Fruit fly (Drosophila melanogaster) whole organism, embryonic: Measurements from ENCODE around the gene Sirt4.

Experiments used
- BEAF-32 ChIP-seq: fragments of 200-800 bp; sonication (Bioruptor generic); optimal IDR thresholded peaks from 3 replicates; lab custom pipeline; 2017; ENCODE audit warnings: missing biosample characterization, missing genetic modification characterization, mild to moderate bottlenecking, moderate library complexity, missing genetic modification reagents
- CG10267 ChIP-seq: fragments of 200-800 bp; sonication (Bioruptor generic); optimal IDR thresholded peaks from 2 replicates; lab custom pipeline; 2018; ENCODE audit warnings: missing biosample characterization, mild to moderate bottlenecking, missing genetic modification characterization, moderate library complexity
- CG11456 ChIP-seq: fragments of 200-800 bp; sonication (Bioruptor generic); IDR thresholded peaks from 3 replicates; pipeline ENCODE4 v1.3.6; 2022; ENCODE audit warnings: missing biosample characterization, missing genetic modification characterization
- CG13287 ChIP-seq: fragments of 200-800 bp; sonication (Bioruptor generic); IDR thresholded peaks from 2 replicates; pipeline ENCODE4 v1.3.6; 2022; ENCODE audit warnings: missing biosample characterization, missing genetic modification characterization; ENCODE audit not compliant: partially characterized antibody
- CG14860 ChIP-seq: fragments of 200-800 bp; sonication (Bioruptor generic); IDR thresholded peaks from 3 replicates; pipeline ENCODE4 v1.3.6; 2022; ENCODE audit warnings: missing biosample characterization, missing genetic modification characterization; ENCODE audit not compliant: partially characterized antibody
- CG2129 ChIP-seq: fragments of 200-800 bp; sonication (Bioruptor generic); IDR thresholded peaks from 2 replicates; pipeline ENCODE4 v1.3.6; 2022; ENCODE audit warnings: missing biosample characterization, missing genetic modification characterization; ENCODE audit not compliant: partially characterized antibody
- CG30020 ChIP-seq: fragments of 200-800 bp; optimal IDR thresholded peaks from 2 replicates; lab custom pipeline; 2019; ENCODE audit warnings: missing biosample characterization, mild to moderate bottlenecking, missing genetic modification characterization, moderate library complexity
- CG31441 ChIP-seq: fragments of 200-800 bp; sonication (Bioruptor generic); IDR thresholded peaks from 2 replicates; pipeline ENCODE4 v1.3.6; 2022; ENCODE audit warnings: missing biosample characterization, missing genetic modification characterization
- CG34224 ChIP-seq: fragments of 200-800 bp; sonication (Bioruptor generic); IDR thresholded peaks from 3 replicates; pipeline ENCODE4 v1.3.6; 2022; ENCODE audit warnings: missing biosample characterization, missing genetic modification characterization; ENCODE audit not compliant: partially characterized antibody
- CG42726 ChIP-seq: fragments of 200-800 bp; sonication (Bioruptor generic); IDR thresholded peaks from 2 replicates; pipeline ENCODE4 v1.3.6; 2022; ENCODE audit warnings: missing biosample characterization, missing genetic modification characterization; ENCODE audit not compliant: partially characterized antibody
- CG6272 ChIP-seq: fragments of 200-800 bp; sonication (Bioruptor generic); IDR thresholded peaks from 2 replicates; pipeline ENCODE4 v1.3.6; 2022; ENCODE audit warnings: missing biosample characterization, missing genetic modification characterization
- CG7963 ChIP-seq: fragments of 200-800 bp; sonication (Bioruptor generic); IDR thresholded peaks from 3 replicates; pipeline ENCODE4 v1.3.6; 2022; ENCODE audit warnings: missing biosample characterization, missing genetic modification characterization; ENCODE audit not compliant: partially characterized antibody
- Chrac-16 ChIP-seq: fragments of 200-800 bp; sonication (Bioruptor generic); optimal IDR thresholded peaks from 3 replicates; lab custom pipeline; 2016; ENCODE audit warnings: missing biosample characterization, missing genetic modification characterization
- D19A ChIP-seq: fragments of 200-800 bp; optimal IDR thresholded peaks from 3 replicates; lab custom pipeline; 2019; ENCODE audit warnings: missing biosample characterization, mild to moderate bottlenecking, missing genetic modification characterization, moderate library complexity
- Dref ChIP-seq: fragments of 200-800 bp; sonication (Bioruptor generic); IDR thresholded peaks from 2 replicates; pipeline ENCODE4 v1.3.6; 2022; ENCODE audit warnings: missing biosample characterization, missing genetic modification characterization
- E2f2 ChIP-seq: fragments of 200-800 bp; sonication (Bioruptor generic); IDR thresholded peaks from 2 replicates; pipeline ENCODE4 v1.3.6; 2022; ENCODE audit warnings: missing biosample characterization, missing genetic modification characterization
- HLH4C ChIP-seq: fragments of 200-800 bp; sonication (Bioruptor generic); IDR thresholded peaks from 3 replicates; pipeline ENCODE4 v1.3.6; 2022; ENCODE audit warnings: missing biosample characterization, missing genetic modification characterization; ENCODE audit not compliant: partially characterized antibody
- MBD-R2 ChIP-seq: fragments of 200-800 bp; sonication (Bioruptor generic); IDR thresholded peaks from 2 replicates; pipeline ENCODE4 v1.3.6; 2022; ENCODE audit warnings: missing biosample characterization, missing genetic modification characterization
- MESR4 ChIP-seq: fragments of 200-800 bp; sonication (Bioruptor generic); optimal IDR thresholded peaks from 2 replicates; lab custom pipeline; 2018; ENCODE audit warnings: missing biosample characterization, mild to moderate bottlenecking, missing genetic modification characterization, moderate library complexity
- Myb ChIP-seq: fragments of 200-800 bp; sonication (Bioruptor generic); optimal IDR thresholded peaks from 2 replicates; lab custom pipeline; 2016; ENCODE audit warnings: missing biosample characterization, missing genetic modification characterization
- ash1 ChIP-seq: fragments of 200-800 bp; sonication (Bioruptor generic); optimal IDR thresholded peaks from 2 replicates; lab custom pipeline; 2018; ENCODE audit warnings: missing biosample characterization, mild to moderate bottlenecking, missing genetic modification characterization
- ato ChIP-seq: fragments of 200-800 bp; sonication (Bioruptor generic); IDR thresholded peaks from 2 replicates; pipeline ENCODE4 v1.3.6; 2022; ENCODE audit warnings: missing biosample characterization, missing genetic modification characterization; ENCODE audit not compliant: partially characterized antibody
- bbx ChIP-seq: fragments of 200-800 bp; sonication (Bioruptor generic); IDR thresholded peaks from 2 replicates; pipeline ENCODE4 v1.3.6; 2022; ENCODE audit warnings: missing biosample characterization, missing genetic modification characterization; ENCODE audit not compliant: partially characterized antibody
- btn ChIP-seq: fragments of 200-800 bp; sonication (Bioruptor generic); optimal IDR thresholded peaks from 2 replicates; lab custom pipeline; 2016; ENCODE audit warnings: missing biosample characterization, missing genetic modification characterization
- chinmo ChIP-seq: fragments of 200-800 bp; sonication (Bioruptor generic); IDR thresholded peaks from 4 replicates; pipeline ENCODE4 v1.3.6; 2022; ENCODE audit warnings: missing biosample characterization, missing genetic modification characterization; ENCODE audit not compliant: partially characterized antibody
- corto ChIP-seq: fragments of 200-800 bp; sonication (Bioruptor generic); optimal IDR thresholded peaks from 2 replicates; lab custom pipeline; 2016; ENCODE audit warnings: missing biosample characterization, mild to moderate bottlenecking, missing genetic modification characterization, moderate library complexity
- crp ChIP-seq, 2 experiments: fragments of 200-800 bp; sonication (Bioruptor generic); optimal IDR thresholded peaks; 2 replicates in 1 of 2; 3 replicates in 1 of 2; lab custom pipeline; 2017; ENCODE audit warnings: missing biosample characterization in 2 of 2, missing genetic modification characterization in 2 of 2, mild to moderate bottlenecking in 1 of 2, moderate library complexity in 1 of 2
- gfzf ChIP-seq: fragments of 200-800 bp; sonication (Bioruptor generic); optimal IDR thresholded peaks from 2 replicates; lab custom pipeline; 2016; ENCODE audit warnings: missing biosample characterization, mild to moderate bottlenecking, missing genetic modification characterization, moderate library complexity
- hbn ChIP-seq: fragments of 200-800 bp; sonication (Bioruptor generic); IDR thresholded peaks from 2 replicates; pipeline ENCODE4 v1.3.6; 2022; ENCODE audit warnings: missing biosample characterization, missing genetic modification characterization; ENCODE audit not compliant: partially characterized antibody
- kay ChIP-seq: fragments of 200-800 bp; sonication (Bioruptor generic); optimal IDR thresholded peaks from 2 replicates; lab custom pipeline; 2016; ENCODE audit warnings: missing biosample characterization, missing genetic modification characterization
- lab ChIP-seq: fragments of 200-800 bp; sonication (Bioruptor generic); optimal IDR thresholded peaks from 3 replicates; lab custom pipeline; 2017; ENCODE audit warnings: missing biosample characterization, missing genetic modification characterization, mild to moderate bottlenecking, moderate library complexity, missing genetic modification reagents
- lola ChIP-seq, 3 experiments: fragments of >200 bp in 2 of 3; fragments of 200-800 bp in 1 of 3; sonication (Bioruptor generic) in 1 of 3; optimal IDR thresholded peaks; 2 replicates each; lab custom pipeline; 2017 to 2019; ENCODE audit warnings: missing biosample characterization in 3 of 3, missing genetic modification characterization in 3 of 3, mild to moderate bottlenecking in 1 of 3, moderate library complexity in 1 of 3
- nerfin-2 ChIP-seq: fragments of 200-800 bp; sonication (Bioruptor generic); IDR thresholded peaks from 2 replicates; pipeline ENCODE4 v1.3.6; 2022; ENCODE audit warnings: missing biosample characterization, missing genetic modification characterization; ENCODE audit not compliant: partially characterized antibody
- oc ChIP-seq: fragments of 200-800 bp; sonication (Bioruptor generic); optimal IDR thresholded peaks from 2 replicates; lab custom pipeline; 2018; ENCODE audit warnings: missing biosample characterization, mild to moderate bottlenecking, missing genetic modification characterization, moderate library complexity
- otp ChIP-seq: fragments of 200-800 bp; sonication (Bioruptor generic); IDR thresholded peaks from 3 replicates; pipeline ENCODE4, ENCODE4 v1.3.6; 2022; ENCODE audit warnings: missing biosample characterization, missing genetic modification characterization
- sc ChIP-seq, 3 experiments: fragments of >200 bp in 2 of 3; fragments of 200-800 bp in 1 of 3; sonication (Bioruptor generic) in 1 of 3; optimal IDR thresholded peaks; 2 replicates in 2 of 3; 3 replicates in 1 of 3; lab custom pipeline; 2017; ENCODE audit warnings: mild to moderate bottlenecking in 1 of 3, missing biosample characterization in 1 of 3, missing genetic modification characterization in 1 of 3, missing genetic modification reagents in 1 of 3
- sima ChIP-seq: fragments of 200-800 bp; sonication (Bioruptor generic); optimal IDR thresholded peaks from 2 replicates; lab custom pipeline; 2016; ENCODE audit warnings: missing biosample characterization, missing genetic modification characterization
- sna ChIP-seq: fragments of 200-800 bp; sonication (Bioruptor generic); IDR thresholded peaks from 2 replicates; pipeline ENCODE4 v1.3.6; 2022; ENCODE audit warnings: missing biosample characterization, missing genetic modification characterization; ENCODE audit not compliant: partially characterized antibody
- stwl ChIP-seq: fragments of 200-800 bp; sonication (Bioruptor generic); optimal IDR thresholded peaks from 3 replicates; lab custom pipeline; 2018; ENCODE audit warnings: missing biosample characterization, mild to moderate bottlenecking, missing genetic modification characterization, moderate library complexity
- tna ChIP-seq: fragments of 200-800 bp; sonication (Bioruptor generic); IDR thresholded peaks from 2 replicates; pipeline ENCODE4 v1.3.6; 2022; ENCODE audit warnings: missing biosample characterization, missing genetic modification characterization; ENCODE audit not compliant: partially characterized antibody
- trem ChIP-seq: fragments of 200-800 bp; optimal IDR thresholded peaks from 3 replicates; lab custom pipeline; 2019; ENCODE audit warnings: missing biosample characterization, mild to moderate bottlenecking, missing genetic modification characterization, moderate library complexity
- unc-4 ChIP-seq: fragments of 200-800 bp; sonication (Bioruptor generic); IDR thresholded peaks from 2 replicates; pipeline ENCODE4 v1.3.6; 2022; ENCODE audit warnings: missing biosample characterization, missing genetic modification characterization; ENCODE audit not compliant: partially characterized antibody
- vnd ChIP-seq: fragments of 200-800 bp; sonication (Bioruptor generic); IDR thresholded peaks from 3 replicates; pipeline ENCODE4 v1.3.6; 2022; ENCODE audit warnings: missing biosample characterization, missing genetic modification characterization; ENCODE audit not compliant: partially characterized antibody
- zen2 ChIP-seq: fragments of 200-800 bp; sonication (Bioruptor generic); IDR thresholded peaks from 3 replicates; pipeline ENCODE4 v1.3.6; 2022; ENCODE audit warnings: missing biosample characterization, missing genetic modification characterization; ENCODE audit not compliant: partially characterized antibody

Sirt4 gene

DNA sequence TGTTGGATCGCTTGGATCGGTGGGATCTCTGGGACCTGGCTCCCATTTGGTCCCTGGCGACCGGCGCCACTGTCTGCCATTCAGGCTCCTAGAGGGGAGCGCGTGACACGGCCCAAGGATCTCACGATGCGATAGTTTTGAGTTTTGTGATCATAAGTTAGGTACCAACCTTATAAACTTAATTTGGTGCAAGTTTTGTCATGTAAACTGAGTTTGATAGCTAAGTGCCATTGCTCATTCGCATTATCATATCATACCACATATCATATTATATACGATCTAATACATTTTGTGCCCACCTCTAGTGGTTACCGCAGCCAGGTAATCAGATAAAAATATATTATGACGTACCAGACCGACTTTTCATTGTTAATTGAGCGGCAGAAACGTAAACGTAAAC lies 30.2 kb upstream of the Sirt4 start (continued):
- peak; percentile 52; the same call in 2 of the 3 replicates for TF ChIP-seq CG14860
- TF ChIP-seq CG11456 (GFP tag; lab: Robert Waterston, UW), result peak; percentile 56; the same call in 1 of the 3 replicates
- peak; percentile 4; the same call in 1 of the 3 replicates for TF ChIP-seq otp (GFP tag; lab: Robert Waterston, UW)
- no peak for TF ChIP-seq stwl
- TF ChIP-seq sc (optimal IDR thresholded peaks at IDR 0.05; lab: Kevin White, UChicago), result no peak
- peak; percentile 57 for TF ChIP-seq sc (GFP tag; optimal IDR thresholded peaks at IDR 0.05; lab: Kevin White, UChicago)
- TF ChIP-seq zen2 (GFP tag; lab: Robert Waterston, UW), result peak; percentile 36; the same call in 1 of the 3 replicates
- TF ChIP-seq HLH4C (GFP tag; lab: Robert Waterston, UW), result peak; percentile 58; the same call in 2 of the 3 replicates
- peak; percentile 69 for TF ChIP-seq D19A (tag; lab: Kevin White, UChicago)
- TF ChIP-seq CG30020 (tag; lab: Kevin White, UChicago), result peak; percentile 18
- no peak for TF ChIP-seq Chrac-16 (GFP tag; lab: Kevin White, UChicago)
- TF ChIP-seq, all 482 proteins: peak for 55

DNA sequence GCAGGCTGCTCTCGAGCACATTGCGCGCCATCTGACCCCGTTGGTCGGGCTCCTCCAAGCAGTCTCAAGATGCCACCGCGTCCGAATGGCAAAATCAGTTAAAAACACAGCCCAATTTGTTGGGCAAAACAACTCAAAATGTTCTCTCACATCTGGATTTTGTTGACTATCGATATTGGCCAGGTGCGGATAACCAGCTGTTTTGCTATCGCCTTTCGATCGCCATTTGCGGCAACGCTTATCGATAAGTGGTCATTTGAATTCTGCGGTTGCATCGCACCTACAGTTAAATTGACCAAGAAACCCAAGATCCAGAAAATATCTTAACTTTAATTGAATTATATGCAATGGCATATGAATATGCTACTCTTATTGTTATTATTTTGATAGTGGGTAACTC lies 29.3 kb upstream of the Sirt4 start, which contains the start of gene CG3149:
Gene CG3149 (minus strand): TSS at position 171 of the 400 bp plus-strand sequence.
- TF ChIP-seq CG42726 (GFP tag; lab: Robert Waterston, UW) (peak; percentile 24; the same call in 1 of the 2 replicates), MESR4 (GFP tag; lab: Kevin White, UChicago) (peak; percentile 27), CG7963 (GFP tag; lab: Robert Waterston, UW) (peak; percentile 84), trem (peak; percentile 26), corto (no peak), nerfin-2 (peak; percentile 73), chinmo (GFP tag; lab: Robert Waterston, UW) (0 out of 4 replicates have a peak, but pooled peaks have one; percentile 71), HLH4C (GFP tag; lab: Robert Waterston, UW) (peak; percentile 82), kay (GFP tag; lab: Kevin White, UChicago) (no peak), lola (GFP tag; optimal IDR thresholded peaks at IDR 0.05; lab: Kevin White, UChicago) (no peak), btn (GFP tag; lab: Kevin White, UChicago) (no peak), lab (no peak), ato (GFP tag; lab: Robert Waterston, UW) (peak; percentile 72), CG10267 (tag; lab: Kevin White, UChicago) (peak; percentile 3), Myb (GFP tag; lab: Kevin White, UChicago) (peak; percentile 11), crp (GFP tag; optimal IDR thresholded peaks at IDR 0.05; lab: Kevin White, UChicago) (peak; percentile 5 to 88), ash1 (GFP tag; lab: Kevin White, UChicago) (no peak), hbn (GFP tag; lab: Robert Waterston, UW) (peak; percentile 45), sima (GFP tag; lab: Kevin White, UChicago) (no peak), Dref (peak; percentile 81), CG2129 (peak; percentile 49), gfzf (GFP tag; lab: Kevin White, UChicago) (peak; percentile 14), CG6272 (no peak), CG14860 (peak; percentile 71), vnd (GFP tag; lab: Robert Waterston, UW) (peak; percentile 69), CG34224 (GFP tag; lab: Robert Waterston, UW) (peak; percentile 81), sna (peak; percentile 64; the same call in 1 of the 2 replicates), unc-4 (peak; percentile 71), tna (GFP tag; lab: Robert Waterston, UW) (peak; percentile 89), E2f2 (GFP tag; lab: Robert Waterston, UW) (peak; percentile 89), zen2 (GFP tag; lab: Robert Waterston, UW) (peak; percentile 83), bbx (GFP tag; lab: Robert Waterston, UW) (peak; percentile 74), CG31441 (GFP tag; lab: Robert Waterston, UW) (no peak), BEAF-32 (GFP tag; lab: Kevin White, UChicago) (peak; percentile 66), CG13287 (GFP tag; lab: Robert Waterston, UW) (peak; percentile 82), MBD-R2 (GFP tag; lab: Robert Waterston, UW) (peak; percentile 62), oc (tag; lab: Kevin White, UChicago) (no peak)
